Worm (Caenorhabditis elegans) whole organism, L4 larva: Measurements from ENCODE around the gene H04D03.7.
A peak's percentile ranks its signal among the peaks of the same experiment; 100 is the strongest.
"Not testable (repeated sequence)": the region's sequence is repeated elsewhere in the genome, so short reads cannot be mapped to it uniquely, and the experiment has no call there.

ENCODE experiments used
- D1046.2 ChIP-seq: fragments of 200-800 bp; sonication (Bioruptor generic); IDR thresholded peaks from 2 replicates; pipeline ENCODE4 v1.3.6; 2022; ENCODE audit warnings: missing genetic modification characterization, missing compliant biosample characterization
- F37D6.2 ChIP-seq: sonication (generic microtip); optimal IDR thresholded peaks from 2 replicates; lab custom pipeline; 2016; ENCODE audit warnings: mild to moderate bottlenecking, missing genetic modification characterization, missing compliant biosample characterization
- F44E2.7 ChIP-seq: fragments of 200-800 bp; sonication (Bioruptor generic); IDR thresholded peaks from 2 replicates; pipeline ENCODE4 v2.1.2; 2022; ENCODE audit warnings: missing genetic modification characterization, missing compliant biosample characterization
- F49E8.2 ChIP-seq: sonication (generic microtip); optimal IDR thresholded peaks from 2 replicates; lab custom pipeline; 2016; ENCODE audit warnings: missing compliant biosample characterization, mild to moderate bottlenecking, missing genetic modification characterization, borderline replicate concordance
- T26A8.4 ChIP-seq: fragments of 200-800 bp; sonication (Bioruptor generic); IDR thresholded peaks from 2 replicates; pipeline ENCODE4 v1.3.6; 2022; ENCODE audit warnings: missing genetic modification characterization, missing compliant biosample characterization
- Y105C5A.15 ChIP-seq: fragments of 200-800 bp; sonication (Bioruptor generic); IDR thresholded peaks from 2 replicates; pipeline ENCODE4 v1.3.6; 2022; ENCODE audit warnings: missing genetic modification characterization, missing compliant biosample characterization
- Y48G9A.11 ChIP-seq: fragments of 200-800 bp; sonication (Bioruptor generic); IDR thresholded peaks from 2 replicates; pipeline ENCODE4 v1.3.6; 2022; ENCODE audit warnings: missing genetic modification reagents, missing genetic modification characterization, missing compliant biosample characterization
- ZK337.2 ChIP-seq: fragments of 200-800 bp; sonication (Bioruptor generic); IDR thresholded peaks from 2 replicates; pipeline ENCODE4 v1.3.6; 2022; ENCODE audit warnings: missing genetic modification reagents, missing genetic modification characterization, missing compliant biosample characterization
- arid-1 ChIP-seq: fragments of 200-800 bp; sonication (Bioruptor generic); conservative IDR thresholded peaks from 2 replicates; pipeline ENCODE4 v1.3.6; 2022; ENCODE audit warnings: missing genetic modification reagents, missing genetic modification characterization, missing compliant biosample characterization
- ceh-20 ChIP-seq: fragments of 200-800 bp; sonication (Bioruptor generic); IDR thresholded peaks from 2 replicates; pipeline ENCODE4 v1.3.6; 2022; ENCODE audit warnings: missing genetic modification reagents, missing genetic modification characterization, missing compliant biosample characterization
- ceh-28 ChIP-seq: fragments of 150-350 bp; optimal IDR thresholded peaks from 2 replicates; lab custom pipeline; 2014; ENCODE audit warnings: missing biosample characterization, missing genetic modification reagents, missing genetic modification characterization
- ceh-44 ChIP-seq: fragments of 200-800 bp; sonication (Bioruptor generic); IDR thresholded peaks from 2 replicates; pipeline ENCODE4 v1.3.6; 2022; ENCODE audit warnings: missing genetic modification reagents, missing genetic modification characterization, missing compliant biosample characterization
- ces-1 ChIP-seq: fragments of 150-350 bp; sonication (generic microtip); optimal IDR thresholded peaks from 4 replicates; lab custom pipeline; 2014; ENCODE audit warnings: missing biosample characterization, missing genetic modification reagents, missing genetic modification characterization
- ctbp-1 ChIP-seq: fragments of 200-800 bp; sonication (Bioruptor generic); IDR thresholded peaks from 2 replicates; pipeline ENCODE4 v1.3.6; 2022; ENCODE audit warnings: missing genetic modification reagents, missing genetic modification characterization, missing compliant biosample characterization
- dmd-6 ChIP-seq: fragments of 200-800 bp; sonication (Bioruptor generic); IDR thresholded peaks from 2 replicates; pipeline ENCODE4 v1.3.6; 2022; ENCODE audit warnings: missing genetic modification reagents, missing genetic modification characterization, missing compliant biosample characterization
- dmd-9 ChIP-seq: fragments of 200-800 bp; sonication (Bioruptor generic); IDR thresholded peaks from 2 replicates; pipeline ENCODE4 v1.3.6; 2022; ENCODE audit warnings: missing genetic modification reagents, missing genetic modification characterization, missing compliant biosample characterization
- dpl-1 ChIP-seq: fragments of 150-350 bp; optimal IDR thresholded peaks from 2 replicates; lab custom pipeline; 2014; ENCODE audit warnings: missing biosample characterization, missing genetic modification reagents, missing genetic modification characterization
- egl-43 ChIP-seq: fragments of 200-800 bp; sonication (Bioruptor generic); IDR thresholded peaks from 2 replicates; pipeline ENCODE4 v1.3.6; 2022; ENCODE audit warnings: missing genetic modification reagents, missing genetic modification characterization, missing compliant biosample characterization
- fkh-10 ChIP-seq: fragments of 150-350 bp; optimal IDR thresholded peaks from 2 replicates; lab custom pipeline; 2014; ENCODE audit warnings: missing biosample characterization, missing genetic modification reagents, missing genetic modification characterization
- hif-1 ChIP-seq, 2 experiments: sonication (generic microtip); optimal IDR thresholded peaks; 2 replicates each; lab custom pipeline; 2016 to 2017; ENCODE audit warnings: missing compliant biosample characterization in 2 of 2, missing genetic modification characterization in 2 of 2, missing genetic modification reagents in 2 of 2, missing genotype in 2 of 2, mild to moderate bottlenecking in 1 of 2
- hlh-30 ChIP-seq: sonication (generic microtip); optimal IDR thresholded peaks from 2 replicates; lab custom pipeline; 2017; ENCODE audit warnings: antibody characterized with exemption, mild to moderate bottlenecking, missing genetic modification characterization, missing compliant biosample characterization; ENCODE audit not compliant: insufficient read depth
- hmg-1.1 ChIP-seq: fragments of 200-800 bp; sonication (Bioruptor generic); IDR thresholded peaks from 2 replicates; pipeline ENCODE4 v1.3.6; 2022; ENCODE audit warnings: missing genetic modification reagents, missing genetic modification characterization, missing compliant biosample characterization
- lim-7 ChIP-seq: fragments of 200-800 bp; sonication (Bioruptor generic); IDR thresholded peaks from 2 replicates; pipeline ENCODE4 v1.3.6; 2022; ENCODE audit warnings: missing genetic modification characterization, missing compliant biosample characterization
- lin-13 ChIP-seq: fragments of 150-350 bp; optimal IDR thresholded peaks from 2 replicates; lab custom pipeline; 2014; ENCODE audit warnings: missing biosample characterization, missing genetic modification reagents, missing genetic modification characterization
- lin-38 ChIP-seq: fragments of 200-800 bp; sonication (Bioruptor generic); IDR thresholded peaks from 2 replicates; pipeline ENCODE4 v1.3.6; 2022; ENCODE audit warnings: missing genetic modification reagents, missing genetic modification characterization, missing compliant biosample characterization
- lsy-2 ChIP-seq, 2 experiments: fragments of 150-350 bp in 1 of 2; sonication (generic microtip) in 1 of 2; optimal IDR thresholded peaks; 2 replicates each; lab custom pipeline; 2014 to 2017; ENCODE audit warnings: missing biosample characterization in 2 of 2, missing genetic modification characterization in 2 of 2
- madf-9 ChIP-seq: fragments of 200-800 bp; sonication (Bioruptor generic); conservative IDR thresholded peaks from 2 replicates; pipeline ENCODE4 v1.3.6; 2022; ENCODE audit warnings: missing genetic modification reagents, missing genetic modification characterization, missing compliant biosample characterization
- mep-1 ChIP-seq: fragments of 150-350 bp; sonication (generic microtip); optimal IDR thresholded peaks from 3 replicates; lab custom pipeline; 2014; ENCODE audit warnings: missing biosample characterization, missing genetic modification characterization
- mes-2 ChIP-seq: sonication (generic microtip); optimal IDR thresholded peaks from 2 replicates; lab custom pipeline; 2016; ENCODE audit warnings: missing genotype, mild to moderate bottlenecking, missing genetic modification characterization, missing compliant biosample characterization; ENCODE audit not compliant: poor library complexity, severe bottlenecking
- nhr-11 ChIP-seq: fragments of 150-350 bp; optimal IDR thresholded peaks from 2 replicates; lab custom pipeline; 2014; ENCODE audit warnings: missing biosample characterization, missing genetic modification characterization
- rbr-2 ChIP-seq: sonication (generic microtip); optimal IDR thresholded peaks from 2 replicates; lab custom pipeline; 2016; ENCODE audit warnings: missing genotype, missing genetic modification characterization, missing compliant biosample characterization
- set-16 ChIP-seq: fragments of 200-800 bp; sonication (Bioruptor generic); IDR thresholded peaks from 2 replicates; pipeline ENCODE4 v1.3.6; 2022; ENCODE audit warnings: missing genetic modification reagents, missing genetic modification characterization, missing compliant biosample characterization
- tra-1 ChIP-seq: fragments of 200-800 bp; sonication (Bioruptor generic); IDR thresholded peaks from 2 replicates; pipeline ENCODE4 v1.3.6; 2022; ENCODE audit warnings: missing genetic modification reagents, missing genetic modification characterization, missing compliant biosample characterization
- unc-130 ChIP-seq: sonication (generic microtip); optimal IDR thresholded peaks from 2 replicates; lab custom pipeline; 2016; ENCODE audit warnings: missing genetic modification reagents, missing genetic modification characterization, missing compliant biosample characterization
- unc-62 ChIP-seq, 3 experiments: fragments of 150-350 bp in 1 of 3; sonication (generic microtip); optimal IDR thresholded peaks in 2 of 3; peaks in 1 of 3; 1 replicate in 1 of 3; 2 replicates in 2 of 3; lab custom pipeline; 2014 to 2017; ENCODE audit warnings: missing biosample characterization in 3 of 3, missing genetic modification characterization in 3 of 3, missing genetic modification reagents in 3 of 3, missing genotype in 1 of 3
- vab-7 ChIP-seq: fragments of 200-800 bp; sonication (Bioruptor generic); IDR thresholded peaks from 2 replicates; pipeline ENCODE4 v1.3.6; 2022; ENCODE audit warnings: missing genetic modification reagents, missing genetic modification characterization, missing compliant biosample characterization

H04D03.7 gene

ce11 chrIII:10442355-10443140 lies 4.1 kb downstream of the H04D03.7 start, which contains the start of the genes H04D03.2 and ecps-2:
TSS of gene H04D03.2 (minus strand) at chrIII:10442405.
TSS of gene ecps-2 (plus strand) at chrIII:10443090.
- TF ChIP-seq ceh-28 (tag; lab: Kevin White, UChicago), result no peak
- peak in 1 of 2 experiments; percentile 66 for TF ChIP-seq unc-62 (GFP tag; optimal IDR thresholded peaks at IDR 0.05 in 1 of 2; lab: Kevin White, UChicago)
- TF ChIP-seq unc-62 (tag; optimal IDR thresholded peaks at IDR 0.05; lab: Kevin White, UChicago), result no peak
- no peak for TF ChIP-seq Y105C5A.15 (GFP tag; lab: Robert Waterston, UW)
- TF ChIP-seq F44E2.7 (GFP tag; lab: Robert Waterston, UW), result no peak
- no peak for TF ChIP-seq nhr-11 (tag; lab: Kevin White, UChicago)

DNA sequence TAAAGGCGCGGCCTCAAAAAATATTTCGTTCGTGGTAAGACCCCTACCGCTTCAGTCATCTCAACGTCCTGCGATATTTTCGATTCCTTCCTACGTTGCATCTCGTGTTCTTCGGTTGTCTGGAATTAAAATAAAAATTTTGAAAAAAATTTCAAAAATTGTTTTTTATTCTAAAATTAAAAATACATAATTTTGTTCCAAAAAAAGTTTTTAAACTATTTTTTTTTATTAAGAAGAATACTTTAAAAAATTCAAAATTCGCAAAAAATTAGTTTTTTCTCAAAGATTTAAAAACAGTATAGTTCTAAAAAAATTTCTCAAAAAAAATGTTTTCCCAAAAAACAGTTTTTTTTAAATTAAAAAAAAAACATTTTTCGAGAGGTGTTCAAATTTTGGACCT lies 7.8 kb downstream of the H04D03.7 start, which contains the start of gene H04D03.6:
Gene H04D03.6 (minus strand): TSS at position 101 of the 400 bp plus-strand sequence.
- not testable (repeated sequence) for TF ChIP-seq lim-7, hmg-1.1, set-16 (GFP tag; lab: Robert Waterston, UW)

DNA sequence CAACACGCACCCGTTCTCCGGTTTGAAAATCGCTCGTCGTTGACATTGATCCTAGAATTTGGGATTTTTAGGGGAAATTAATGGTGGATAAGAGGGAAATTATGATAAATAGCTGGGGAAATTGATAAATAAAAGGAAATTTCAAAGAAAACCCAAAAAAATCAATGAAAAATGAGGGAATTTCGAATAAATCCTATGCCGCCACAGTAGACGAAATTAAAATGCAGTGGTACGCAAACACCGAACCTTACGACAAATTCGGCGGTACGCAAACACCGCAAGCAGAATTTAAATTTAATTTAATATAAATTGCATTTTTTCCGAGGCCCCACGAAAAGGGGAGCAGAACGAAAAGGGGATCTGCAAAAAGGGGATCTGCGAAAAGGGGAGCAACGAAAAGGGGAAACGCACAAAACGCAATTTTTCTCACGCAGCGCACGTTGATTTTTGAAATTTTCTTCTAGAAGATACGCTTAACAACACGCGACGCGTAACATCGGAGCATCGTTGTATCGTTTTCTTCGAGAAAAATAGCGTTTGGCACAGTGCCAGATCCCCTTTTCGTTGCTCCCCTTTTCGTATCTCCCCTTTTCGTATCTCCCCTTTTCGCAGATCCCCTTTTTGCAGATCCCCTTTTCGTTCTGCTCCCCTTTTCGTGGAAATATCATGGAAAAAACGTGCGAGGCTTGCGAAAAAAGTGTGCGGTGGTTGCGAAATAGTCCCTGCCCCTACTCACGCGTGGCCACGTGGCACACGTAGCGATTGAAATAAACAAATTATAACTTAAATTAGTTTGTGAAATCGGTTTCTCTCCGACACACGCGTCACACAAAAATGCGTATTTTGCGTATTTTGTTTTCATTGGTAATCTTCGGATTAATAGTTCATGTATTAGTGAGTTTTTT lies 10.4 kb downstream of the H04D03.7 start, which contains the start of the genes smrd-1 and enu-3.1:
Gene smrd-1 (minus strand): TSS at position 51 of the 905 bp plus-strand sequence.
Gene enu-3.1 (plus strand): TSS at position 339 of the 905 bp plus-strand sequence.
- TF ChIP-seq ceh-20 (GFP tag; lab: Robert Waterston, UW) (peak; percentile 58), ZK337.2 (0 out of 2 replicates have a peak, but pooled peaks have one; percentile 46), T26A8.4 (GFP tag; lab: Robert Waterston, UW) (peak; percentile 30; the same call in 1 of the 2 replicates), rbr-2 (tag; lab: Kevin White, UChicago) (peak; percentile 72), F49E8.2 (tag; lab: Kevin White, UChicago) (peak; percentile 17), mep-1 (tag; lab: Kevin White, UChicago) (peak; percentile 65), lsy-2 (tag; optimal IDR thresholded peaks at IDR 0.05; lab: Kevin White, UChicago) (peak in 1 of 2 experiments; percentile 72), ceh-44 (GFP tag; lab: Robert Waterston, UW) (peak; percentile 83), unc-62 (GFP tag; optimal IDR thresholded peaks at IDR 0.05 in 1 of 2; lab: Kevin White, UChicago) (peak in 1 of 2 experiments; percentile 17), ctbp-1 (GFP tag; lab: Robert Waterston, UW) (peak; percentile 81), dmd-9 (GFP tag; lab: Robert Waterston, UW) (0 out of 2 replicates have a peak, but pooled peaks have one; percentile 54), Y48G9A.11 (GFP tag; lab: Robert Waterston, UW) (peak; percentile 57; the same call in 1 of the 2 replicates), hmg-1.1 (GFP tag; lab: Robert Waterston, UW) (peak; percentile 73), hlh-30 (peak; percentile 39), mes-2 (tag; lab: Kevin White, UChicago) (peak; percentile 94), dmd-6 (GFP tag; lab: Robert Waterston, UW) (peak; percentile 47), lin-38 (GFP tag; lab: Robert Waterston, UW) (peak; percentile 89), lim-7 (GFP tag; lab: Robert Waterston, UW) (peak; percentile 62; the same call in 1 of the 2 replicates), tra-1 (GFP tag; lab: Robert Waterston, UW) (0 out of 2 replicates have a peak, but pooled peaks have one; percentile 10), hif-1 (tag; optimal IDR thresholded peaks at IDR 0.05; lab: Kevin White, UChicago) (peak in 1 of 2 experiments; percentile 53), madf-9 (peak; percentile 70), nhr-11 (tag; lab: Kevin White, UChicago) (peak; percentile 10), unc-130 (GFP tag; lab: Kevin White, UChicago) (peak; percentile 49), dpl-1 (GFP tag; lab: Kevin White, UChicago) (peak; percentile 62), lin-13 (GFP tag; lab: Kevin White, UChicago) (peak; percentile 4), fkh-10 (peak; percentile 8), D1046.2 (GFP tag; lab: Robert Waterston, UW) (0 out of 2 replicates have a peak, but pooled peaks have one; percentile 66), ces-1 (GFP tag; lab: Kevin White, UChicago) (peak; percentile 94), vab-7 (GFP tag; lab: Robert Waterston, UW) (peak; percentile 76), egl-43 (GFP tag; lab: Robert Waterston, UW) (peak; percentile 20; the same call in 1 of the 2 replicates), F37D6.2 (tag; lab: Kevin White, UChicago) (peak; percentile 82), arid-1 (peak; percentile 66; the same call in 1 of the 2 replicates)
- not testable (repeated sequence) for TF ChIP-seq unc-62 (tag; optimal IDR thresholded peaks at IDR 0.05; lab: Kevin White, UChicago)
